Fruit fly (Drosophila melanogaster): Measurements from ENCODE around the gene CG12375.

CG12375 gene

DNA sequence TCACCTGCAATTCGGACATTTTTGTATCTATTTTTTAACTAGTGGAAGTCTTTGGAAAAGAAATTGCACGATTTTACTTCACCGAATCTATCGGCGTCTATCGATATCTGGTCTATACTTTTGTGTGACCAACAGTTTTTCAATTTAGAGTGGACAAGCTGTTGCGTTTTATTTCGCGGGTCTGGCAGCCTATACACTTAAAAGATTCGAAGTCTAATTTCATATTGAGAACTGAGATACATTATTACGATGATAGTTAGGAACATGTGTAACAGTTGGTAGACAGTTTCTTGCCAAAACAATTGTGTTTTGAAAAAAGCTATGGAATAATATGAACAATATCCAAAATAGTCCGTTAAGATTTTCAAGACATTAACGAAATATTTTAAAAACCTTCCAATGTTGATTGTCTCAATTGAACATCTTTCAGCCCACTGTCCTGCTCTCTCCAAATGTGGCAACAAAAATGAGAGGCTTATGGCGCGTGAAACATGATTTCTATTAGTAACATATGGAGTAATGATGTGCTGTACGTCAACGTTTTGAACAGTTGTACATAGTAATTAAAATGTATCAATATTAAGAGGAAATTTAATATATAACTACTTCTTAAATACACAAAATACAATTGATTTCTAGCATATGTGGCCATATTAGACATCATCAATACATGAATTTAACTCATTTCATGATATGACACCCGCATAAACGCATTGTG lies 35.8 kb upstream of the CG12375 start, which contains the start of gene Acbp1 (continued):
- peak; percentile 75 to 93 for TF ChIP-seq salr (GFP tag; optimal IDR thresholded peaks at IDR 0.05)
- peak; percentile 95 for TF ChIP-seq CG6163 (GFP tag; IDR thresholded peaks at IDR 0.05)
- TF ChIP-seq CG10631 (GFP tag; optimal IDR thresholded peaks at IDR 0.05) = peak; percentile 94
- TF ChIP-seq Eip93F (GFP tag; optimal IDR thresholded peaks at IDR 0.05) = peak; percentile 96
- TF ChIP-seq CG34406 (GFP tag; optimal IDR thresholded peaks at IDR 0.05) = peak; percentile 97
- TF ChIP-seq achi (GFP tag; optimal IDR thresholded peaks at IDR 0.05) = peak; percentile 94
- TF ChIP-seq CG8119 (GFP tag; IDR thresholded peaks at IDR 0.05) = peak; percentile 97
- peak; percentile 98 for TF ChIP-seq CG6854 (GFP tag; optimal IDR thresholded peaks at IDR 0.05)
- peak; percentile 97 for TF ChIP-seq Sox102F (GFP tag; optimal IDR thresholded peaks at IDR 0.05)
- peak; percentile 93 for TF ChIP-seq Ets21C (GFP tag; optimal IDR thresholded peaks at IDR 0.05)
- TF ChIP-seq CG32006 (GFP tag; optimal IDR thresholded peaks at IDR 0.05) = peak; percentile 97
- peak; percentile 89 for TF ChIP-seq Sox15 (GFP tag; optimal IDR thresholded peaks at IDR 0.05)
- TF ChIP-seq CG1621 (tag; optimal IDR thresholded peaks at IDR 0.05) = peak; percentile 94
- peak; percentile 97 for TF ChIP-seq CG10669 (GFP tag; optimal IDR thresholded peaks at IDR 0.05)
- TF ChIP-seq net (GFP tag; optimal IDR thresholded peaks at IDR 0.05) = peak; percentile 98
- TF ChIP-seq CG15336 (GFP tag; IDR thresholded peaks at IDR 0.05) = peak; percentile 97
- TF ChIP-seq CG11294 (GFP tag; IDR thresholded peaks at IDR 0.05) = peak; percentile 90
- TF ChIP-seq CG4318 (GFP tag; optimal IDR thresholded peaks at IDR 0.05) = peak; percentile 89
- TF ChIP-seq Hr39 (GFP tag; optimal IDR thresholded peaks at IDR 0.05) = peak; percentile 94
- peak; percentile 96 for TF ChIP-seq dsx (GFP tag; optimal IDR thresholded peaks at IDR 0.05; ENCODE audit: poor library complexity, severe bottlenecking)
- TF ChIP-seq CG31627 (GFP tag; optimal IDR thresholded peaks at IDR 0.05) = peak; percentile 95
- TF ChIP-seq Ets96B (tag; optimal IDR thresholded peaks at IDR 0.05) = peak; percentile 98
- TF ChIP-seq pdm3 (GFP tag; optimal IDR thresholded peaks at IDR 0.05) = peak; percentile 94
- peak; percentile 97 for TF ChIP-seq Sox14 (GFP tag; optimal IDR thresholded peaks at IDR 0.05)
- TF ChIP-seq CG6792 (GFP tag; optimal IDR thresholded peaks at IDR 0.05) = peak; percentile 96
- peak; percentile 93 for TF ChIP-seq cyc (GFP tag; optimal IDR thresholded peaks at IDR 0.05)
- TF ChIP-seq CG11902 (GFP tag; optimal IDR thresholded peaks at IDR 0.05) = peak; percentile 83
- peak; percentile 97 for TF ChIP-seq CG8632 (GFP tag; optimal IDR thresholded peaks at IDR 0.05)
- peak; percentile 94 for TF ChIP-seq topi (GFP tag; optimal IDR thresholded peaks at IDR 0.05)
- TF ChIP-seq lz (GFP tag; optimal IDR thresholded peaks at IDR 0.05) = peak; percentile 93
- TF ChIP-seq Gug (GFP tag; IDR thresholded peaks at IDR 0.05) = peak; percentile 91
- TF ChIP-seq CG6276 (GFP tag; optimal IDR thresholded peaks at IDR 0.05) = peak; percentile 98
- peak; percentile 96 for TF ChIP-seq CG3919 (GFP tag; optimal IDR thresholded peaks at IDR 0.05)

DNA sequence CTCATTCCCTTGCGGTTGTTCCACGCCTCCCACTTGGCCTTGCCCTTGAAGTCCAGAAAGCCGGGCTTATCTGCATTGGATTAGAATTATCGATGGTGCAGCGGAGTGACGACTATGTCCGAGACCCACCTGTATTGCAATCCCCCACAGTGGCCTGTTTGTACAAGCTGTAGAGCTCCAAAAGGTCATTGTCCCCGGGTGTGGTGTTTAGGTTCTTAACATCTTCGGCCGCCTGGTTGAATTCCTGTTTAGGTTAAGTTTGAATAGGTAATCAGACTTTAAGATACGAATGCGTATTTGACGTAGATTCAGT lies 35.3 kb upstream of the CG12375 start:
- TF ChIP-seq Eip78C (GFP tag) = no peak
- TF ChIP-seq Eip75B (GFP tag; optimal IDR thresholded peaks at IDR 0.05) = no peak
- TF ChIP-seq Sox14 (GFP tag; optimal IDR thresholded peaks at IDR 0.05) = no peak
- no peak for TF ChIP-seq acj6 (GFP tag; optimal IDR thresholded peaks at IDR 0.05)
- no peak for TF ChIP-seq esn (GFP tag; optimal IDR thresholded peaks at IDR 0.05)
- no peak for TF ChIP-seq CG1621 (tag; optimal IDR thresholded peaks at IDR 0.05)
- TF ChIP-seq CG9139 (GFP tag; optimal IDR thresholded peaks at IDR 0.05) = no peak
- no peak for TF ChIP-seq Ets21C (GFP tag; optimal IDR thresholded peaks at IDR 0.05)
- no peak for TF ChIP-seq Hr4 (GFP tag; optimal IDR thresholded peaks at IDR 0.05)

DNA sequence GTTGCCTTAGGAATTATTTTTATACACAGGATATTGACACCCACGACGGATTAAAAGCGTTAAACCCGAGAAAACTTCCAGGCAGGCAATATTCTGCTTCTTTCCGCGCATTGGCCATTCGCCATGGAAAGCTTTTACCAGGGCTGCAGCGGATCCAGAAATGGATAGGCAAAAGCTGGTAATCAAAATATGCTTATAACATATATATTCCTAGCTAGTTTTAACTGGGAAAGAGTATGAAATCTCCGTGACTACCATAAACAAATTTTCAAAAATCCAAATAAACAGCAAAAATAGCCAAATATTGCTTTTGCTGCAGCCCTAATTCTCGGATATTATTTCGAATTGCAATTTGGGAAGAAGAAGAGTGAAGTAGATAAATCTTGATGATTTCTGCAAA lies 32.8 kb upstream of the CG12375 start, which contains the start of the genes PAPLA1 and Rbsn-5:
PAPLA1 (minus strand) TSS at position 141 of the 400 bp plus-strand sequence.
Rbsn-5 (plus strand) TSS at position 335 of the 400 bp plus-strand sequence.
- peak; percentile 78 for TF ChIP-seq spab (GFP tag; optimal IDR thresholded peaks at IDR 0.05)
- peak; percentile 96 for TF ChIP-seq lz (GFP tag; optimal IDR thresholded peaks at IDR 0.05)
- TF ChIP-seq CG16779 (tag; optimal IDR thresholded peaks at IDR 0.05) = peak; percentile 74
- TF ChIP-seq Eip78C (GFP tag) = peak; percentile 97
- TF ChIP-seq Sox102F (GFP tag; optimal IDR thresholded peaks at IDR 0.05) = peak; percentile 94
- TF ChIP-seq net (GFP tag; optimal IDR thresholded peaks at IDR 0.05) = peak; percentile 91
- TF ChIP-seq Sox14 (GFP tag; optimal IDR thresholded peaks at IDR 0.05) = peak; percentile 96
- peak; percentile 68 for TF ChIP-seq fd85E (GFP tag; optimal IDR thresholded peaks at IDR 0.05)
- TF ChIP-seq cyc (GFP tag; optimal IDR thresholded peaks at IDR 0.05) = peak; percentile 97
- TF ChIP-seq CG11902 (GFP tag; optimal IDR thresholded peaks at IDR 0.05) = peak; percentile 94
- TF ChIP-seq Ets21C (GFP tag; optimal IDR thresholded peaks at IDR 0.05) = peak; percentile 95
- TF ChIP-seq dac (GFP tag; optimal IDR thresholded peaks at IDR 0.05) = peak; percentile 89
- TF ChIP-seq CG6808 (GFP tag; optimal IDR thresholded peaks at IDR 0.05) = peak; percentile 89
- peak; percentile 96 for TF ChIP-seq OdsH (GFP tag; optimal IDR thresholded peaks at IDR 0.05)
- peak; percentile 96 for TF ChIP-seq Hr4 (GFP tag; optimal IDR thresholded peaks at IDR 0.05)
- TF ChIP-seq achi (GFP tag; optimal IDR thresholded peaks at IDR 0.05) = peak; percentile 93
- peak; percentile 94 for TF ChIP-seq topi (GFP tag; optimal IDR thresholded peaks at IDR 0.05)
- peak; percentile 97 for TF ChIP-seq esn (GFP tag; optimal IDR thresholded peaks at IDR 0.05)
- peak; percentile 88 for TF ChIP-seq CG34406 (GFP tag; optimal IDR thresholded peaks at IDR 0.05)
- TF ChIP-seq CG15336 (GFP tag; IDR thresholded peaks at IDR 0.05) = peak; percentile 82
- TF ChIP-seq pdm3 (GFP tag; optimal IDR thresholded peaks at IDR 0.05) = peak; percentile 96
- TF ChIP-seq Hr38 (GFP tag; optimal IDR thresholded peaks at IDR 0.05) = peak; percentile 76
- peak; percentile 94 for TF ChIP-seq CG6163 (GFP tag; IDR thresholded peaks at IDR 0.05)
- peak; percentile 62 for TF ChIP-seq CG9139 (GFP tag; optimal IDR thresholded peaks at IDR 0.05)
- TF ChIP-seq CG10631 (GFP tag; optimal IDR thresholded peaks at IDR 0.05) = peak; percentile 95

All from whole organism, prepupa.